Fruit fly (Drosophila melanogaster) Kc167 (cell line): ENCODE data around the gene CG46439.

Experiments used
- Myc ChIP-seq: fragments of >200 bp; optimal IDR thresholded peaks from 2 replicates; lab custom pipeline; 2017; ENCODE audit warnings: missing external identifiers
- Sin3A ChIP-seq: fragments of >200 bp; optimal IDR thresholded peaks from 2 replicates; lab custom pipeline; 2018; ENCODE audit warnings: missing external identifiers
- h ChIP-seq: fragments of >200 bp; optimal IDR thresholded peaks from 3 replicates; lab custom pipeline; 2018; ENCODE audit warnings: missing external identifiers
- insv ChIP-seq: fragments of >200 bp; optimal IDR thresholded peaks from 3 replicates; lab custom pipeline; 2018; ENCODE audit warnings: missing external identifiers
- psq ChIP-seq: fragments of >200 bp; optimal IDR thresholded peaks from 2 replicates; lab custom pipeline; 2017; ENCODE audit warnings: missing external identifiers
- ttk ChIP-seq: sonication (Bioruptor generic); optimal IDR thresholded peaks from 2 replicates; lab custom pipeline; 2017; ENCODE audit warnings: missing external identifiers

CG46439 gene

dm6 chr3L:11053843-11054242 is 42.2 kb downstream of the CG46439 start, which contains the start of gene CG7888:
CG7888 (plus strand) TSS chr3L:11054035.
- TF ChIP-seq h (lab: Kevin White, UChicago): no peak
- no peak for TF ChIP-seq Myc (lab: Kevin White, UChicago)
- no peak for TF ChIP-seq psq (lab: Kevin White, UChicago)
- TF ChIP-seq ttk (lab: Kevin White, UChicago): no peak
- no peak for TF ChIP-seq insv (lab: Kevin White, UChicago)
- TF ChIP-seq Sin3A (lab: Kevin White, UChicago): no peak

- no peak for TF ChIP-seq psq (lab: Kevin White, UChicago)
- no peak for TF ChIP-seq ttk (lab: Kevin White, UChicago)
Measured at dm6 chr3L:11052760-11053259, 43.2 kb downstream of the CG46439 start.

dm6 chr3L:11051271-11051670 is 44.8 kb downstream of the CG46439 start, which contains the start of gene CG43693:
CG43693 (minus strand) TSS chr3L:11051371.
- TF ChIP-seq Sin3A (lab: Kevin White, UChicago): no peak
- no peak for TF ChIP-seq h (lab: Kevin White, UChicago)
- TF ChIP-seq ttk (lab: Kevin White, UChicago): no peak
- TF ChIP-seq Myc (lab: Kevin White, UChicago): no peak
- TF ChIP-seq psq (lab: Kevin White, UChicago): no peak
- no peak for TF ChIP-seq insv (lab: Kevin White, UChicago)

dm6 chr3L:11049414-11049813 is 46.6 kb downstream of the CG46439 start:
- TF ChIP-seq h (lab: Kevin White, UChicago): no peak

- TF ChIP-seq psq (lab: Kevin White, UChicago) (no peak), ttk (lab: Kevin White, UChicago) (no peak), Myc (lab: Kevin White, UChicago) (no peak), insv (lab: Kevin White, UChicago) (no peak), h (lab: Kevin White, UChicago) (no peak)
Measured at dm6 chr3L:11047877-11048276, 48.2 kb downstream of the CG46439 start.

- TF ChIP-seq Sin3A (lab: Kevin White, UChicago) (no peak), Myc (lab: Kevin White, UChicago) (no peak), h (lab: Kevin White, UChicago) (no peak), insv (lab: Kevin White, UChicago) (no peak), psq (lab: Kevin White, UChicago) (no peak), ttk (lab: Kevin White, UChicago) (no peak)
Measured at dm6 chr3L:11046559-11046958, 49.5 kb downstream of the CG46439 start.

- TF ChIP-seq ttk (lab: Kevin White, UChicago): no peak
- no peak for TF ChIP-seq Myc (lab: Kevin White, UChicago)
- no peak for TF ChIP-seq psq (lab: Kevin White, UChicago)
- TF ChIP-seq h (lab: Kevin White, UChicago): no peak
- TF ChIP-seq Sin3A (lab: Kevin White, UChicago): no peak
- TF ChIP-seq insv (lab: Kevin White, UChicago): no peak
Measured at dm6 chr3L:11045009-11045408, 51.0 kb downstream of the CG46439 start.

dm6 chr3L:11043650-11044049 is 52.4 kb downstream of the CG46439 start:
- TF ChIP-seq Sin3A (lab: Kevin White, UChicago): no peak
- TF ChIP-seq psq (lab: Kevin White, UChicago): no peak
- no peak for TF ChIP-seq ttk (lab: Kevin White, UChicago)
- no peak for TF ChIP-seq insv (lab: Kevin White, UChicago)
- TF ChIP-seq Myc (lab: Kevin White, UChicago): no peak
- TF ChIP-seq h (lab: Kevin White, UChicago): no peak
